Worm (Caenorhabditis elegans): ENCODE data around the gene sumv-1.

Gene sumv-1

ce11 chrIII:5291281-5291680 is 37.3 kb upstream of the sumv-1 start:
- TF ChIP-seq nhr-28 (tag; optimal IDR thresholded peaks at IDR 0.05): no peak
- TF ChIP-seq drap-1 (GFP tag; optimal IDR thresholded peaks at IDR 0.05): no peak
- no peak for TF ChIP-seq ces-1 (GFP tag; optimal IDR thresholded peaks at IDR 0.05)
- TF ChIP-seq ztf-11 (tag; optimal IDR thresholded peaks at IDR 0.05): no peak
- TF ChIP-seq tbx-8 (GFP tag; optimal IDR thresholded peaks at IDR 0.05): no peak
- TF ChIP-seq bed-3 (GFP tag; optimal IDR thresholded peaks at IDR 0.05): no peak
- no peak for TF ChIP-seq elt-3 (tag; optimal IDR thresholded peaks at IDR 0.05)
- no peak for TF ChIP-seq blmp-1 (tag; optimal IDR thresholded peaks at IDR 0.05)
- TF ChIP-seq zip-8 (tag; optimal IDR thresholded peaks at IDR 0.05): no peak
- TF ChIP-seq nhr-237 (tag; optimal IDR thresholded peaks at IDR 0.05): no peak
- no peak for TF ChIP-seq ceh-39 (tag; optimal IDR thresholded peaks at IDR 0.05)
- no peak for TF ChIP-seq mab-5 (tag; optimal IDR thresholded peaks at IDR 0.05)
- no peak for TF ChIP-seq ceh-43 (GFP tag; optimal IDR thresholded peaks at IDR 0.05)
- TF ChIP-seq sem-2 (GFP tag; optimal IDR thresholded peaks at IDR 0.05): no peak

- TF ChIP-seq ceh-83 (GFP tag; optimal IDR thresholded peaks at IDR 0.05): no peak
- no peak for TF ChIP-seq mep-1 (tag; optimal IDR thresholded peaks at IDR 0.05)
- TF ChIP-seq ceh-39 (tag; optimal IDR thresholded peaks at IDR 0.05): no peak
- no peak for TF ChIP-seq tbx-8 (GFP tag; optimal IDR thresholded peaks at IDR 0.05)
- no peak for TF ChIP-seq elt-1 (tag; optimal IDR thresholded peaks at IDR 0.05; ENCODE audit: borderline replicate concordance, insufficient read depth)
- no peak for TF ChIP-seq cnd-1 (tag; optimal IDR thresholded peaks at IDR 0.05)
- no peak for TF ChIP-seq nhr-12 (tag; optimal IDR thresholded peaks at IDR 0.05)
- no peak for TF ChIP-seq ceh-43 (GFP tag; optimal IDR thresholded peaks at IDR 0.05)
- no peak for TF ChIP-seq mab-5 (tag; optimal IDR thresholded peaks at IDR 0.05)
- TF ChIP-seq snpc-4 (tag; optimal IDR thresholded peaks at IDR 0.05): no peak
- no peak for TF ChIP-seq nhr-76 (tag; optimal IDR thresholded peaks at IDR 0.05)
- TF ChIP-seq pha-4 (tag; optimal IDR thresholded peaks at IDR 0.05): no peak
- TF ChIP-seq mls-2 (tag; optimal IDR thresholded peaks at IDR 0.05): no peak
- TF ChIP-seq lsy-2 (tag; optimal IDR thresholded peaks at IDR 0.05): no peak
- TF ChIP-seq lin-13 (tag; optimal IDR thresholded peaks at IDR 0.05): no peak
Observed at ce11 chrIII:5290230-5290629, 36.2 kb upstream of the sumv-1 start.

ce11 chrIII:5287877-5288276 is 33.9 kb upstream of the sumv-1 start, which contains the start of gene T15B12.1:
T15B12.1 (plus strand) TSS chrIII:5288177.
- TF ChIP-seq unc-62 (GFP tag; optimal IDR thresholded peaks at IDR 0.05) (no peak), drap-1 (GFP tag; optimal IDR thresholded peaks at IDR 0.05) (no peak), cnd-1 (tag; optimal IDR thresholded peaks at IDR 0.05) (no peak), nhr-12 (tag; optimal IDR thresholded peaks at IDR 0.05) (no peak), mep-1 (tag; optimal IDR thresholded peaks at IDR 0.05) (no peak), ceh-39 (tag; optimal IDR thresholded peaks at IDR 0.05) (no peak), ztf-11 (tag; optimal IDR thresholded peaks at IDR 0.05) (no peak), pha-4 (tag; optimal IDR thresholded peaks at IDR 0.05) (no peak), zip-8 (tag; optimal IDR thresholded peaks at IDR 0.05) (no peak), snpc-4 (tag; optimal IDR thresholded peaks at IDR 0.05) (no peak)

ce11 chrIII:5286205-5286604 is 32.2 kb upstream of the sumv-1 start, which contains the start of gene ZC395.11:
ZC395.11 (minus strand) TSS chrIII:5286305.
- TF ChIP-seq lin-32 (GFP tag; optimal IDR thresholded peaks at IDR 0.05) (no peak), mep-1 (tag; optimal IDR thresholded peaks at IDR 0.05) (no peak), lsy-2 (tag; optimal IDR thresholded peaks at IDR 0.05) (no peak), tbx-8 (GFP tag; optimal IDR thresholded peaks at IDR 0.05) (no peak), ceh-39 (tag; optimal IDR thresholded peaks at IDR 0.05) (no peak), pha-4 (tag; optimal IDR thresholded peaks at IDR 0.05) (no peak), blmp-1 (tag; optimal IDR thresholded peaks at IDR 0.05) (no peak), snpc-4 (tag; optimal IDR thresholded peaks at IDR 0.05) (no peak), flh-1 (GFP tag; optimal IDR thresholded peaks at IDR 0.05) (no peak), nhr-28 (tag; optimal IDR thresholded peaks at IDR 0.05) (no peak), sptf-1 (tag; optimal IDR thresholded peaks at IDR 0.05) (no peak), hlh-1 (tag; optimal IDR thresholded peaks at IDR 0.05) (no peak), lin-13 (tag; optimal IDR thresholded peaks at IDR 0.05) (no peak), zip-8 (tag; optimal IDR thresholded peaks at IDR 0.05) (no peak), mls-2 (tag; optimal IDR thresholded peaks at IDR 0.05) (no peak), cnd-1 (tag; optimal IDR thresholded peaks at IDR 0.05) (no peak), ceh-43 (GFP tag; optimal IDR thresholded peaks at IDR 0.05) (no peak), sem-2 (GFP tag; optimal IDR thresholded peaks at IDR 0.05) (no peak), ces-1 (GFP tag; optimal IDR thresholded peaks at IDR 0.05) (no peak)

- TF ChIP-seq zip-8 (tag; optimal IDR thresholded peaks at IDR 0.05) (no peak), nhr-28 (tag; optimal IDR thresholded peaks at IDR 0.05) (no peak), cnd-1 (tag; optimal IDR thresholded peaks at IDR 0.05) (no peak), ceh-43 (GFP tag; optimal IDR thresholded peaks at IDR 0.05) (no peak), nhr-237 (tag; optimal IDR thresholded peaks at IDR 0.05) (no peak), lsy-2 (tag; optimal IDR thresholded peaks at IDR 0.05) (no peak), unc-120 (tag; optimal IDR thresholded peaks at IDR 0.05; ENCODE audit: poor library complexity, severe bottlenecking) (no peak)
Observed at ce11 chrIII:5285484-5285883, 31.5 kb upstream of the sumv-1 start.

All from whole organism, mixed stage, embryonic.